Fruit fly (Drosophila melanogaster) whole organism, pupa: ENCODE results near the gene Nct.

Source experiments
- CG15710 ChIP-seq: fragments of 200-800 bp; sonication (Bioruptor generic); optimal IDR thresholded peaks from 2 replicates; lab custom pipeline; 2018; ENCODE audit warnings: missing biosample characterization, mild to moderate bottlenecking, missing genetic modification characterization, moderate library complexity
- CG4496 ChIP-seq: fragments of 200-800 bp; sonication (Bioruptor generic); IDR thresholded peaks from 3 replicates; pipeline ENCODE4 v1.3.6; 2022; ENCODE audit warnings: missing biosample characterization, missing genetic modification characterization
- CG8159 ChIP-seq: fragments of 200-800 bp; sonication (Bioruptor generic); optimal IDR thresholded peaks from 3 replicates; lab custom pipeline; 2018; ENCODE audit warnings: missing biosample characterization, mild to moderate bottlenecking, missing genetic modification characterization, moderate library complexity
- D1 ChIP-seq: fragments of 200-800 bp; sonication (Bioruptor generic); optimal IDR thresholded peaks from 2 replicates; lab custom pipeline; 2018; ENCODE audit warnings: missing biosample characterization, mild to moderate bottlenecking, missing genetic modification characterization, moderate library complexity

DNA sequence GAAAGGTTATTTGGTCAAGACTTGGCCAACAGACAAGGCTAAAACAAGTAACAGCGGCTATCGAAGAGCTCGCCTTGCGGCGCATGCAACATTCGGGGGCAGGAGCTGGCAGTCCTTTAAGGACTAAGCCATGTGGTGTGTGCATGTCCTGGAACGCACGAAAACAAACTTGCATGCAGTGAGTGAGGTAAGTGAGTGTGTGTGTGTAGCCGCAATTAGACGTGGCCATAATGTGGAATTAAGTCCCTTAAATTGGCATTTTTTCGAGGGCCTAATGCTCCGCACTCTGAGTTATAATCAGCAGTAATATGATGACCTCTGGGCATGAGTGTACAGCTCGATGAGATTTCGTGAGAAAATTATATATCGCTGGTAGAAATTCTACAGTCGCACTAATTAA is 17.7 kb upstream of the Nct start, which contains the start of gene sosie:
- no peak for TF ChIP-seq CG8159 (tag; lab: Kevin White, UChicago)
- TF ChIP-seq CG4496 = no peak
- TF ChIP-seq D1 (tag; lab: Kevin White, UChicago) = no peak
- no peak for TF ChIP-seq CG15710
